Worm (Caenorhabditis elegans): ENCODE measurements around the gene acr-25.

ce11 chrIV:6427223-6427622 is 36.9 kb upstream of the acr-25 start:
- TF ChIP-seq ama-1 (optimal IDR thresholded peaks at IDR 0.05), result no peak
- no peak for TF ChIP-seq hlh-8 (tag; optimal IDR thresholded peaks at IDR 0.05)

Measured in whole organism, late embryonic.